Fruit fly (Drosophila melanogaster) whole organism, embryonic: Measurements from ENCODE around the gene Osi7.

Experiments
- gsb-n ChIP-seq: fragments of 200-800 bp; sonication (Bioruptor generic); optimal IDR thresholded peaks from 3 replicates; lab custom pipeline; 2018; ENCODE audit warnings: missing biosample characterization, mild to moderate bottlenecking, missing genetic modification characterization
- run ChIP-seq: fragments of 200-800 bp; sonication (Bioruptor generic); optimal IDR thresholded peaks from 3 replicates; lab custom pipeline; 2018; ENCODE audit warnings: missing biosample characterization, mild to moderate bottlenecking, missing genetic modification characterization

- TF ChIP-seq run (no peak), gsb-n (tag; lab: Kevin White, UChicago) (no peak)
Observed at dm6 chr3R:6298828-6299227, 50.0 kb downstream of the Osi7 start, which contains the start of gene Osi14.
